Fruit fly (Drosophila melanogaster): Measurements from ENCODE around the gene CG34448.

Gene CG34448

DNA sequence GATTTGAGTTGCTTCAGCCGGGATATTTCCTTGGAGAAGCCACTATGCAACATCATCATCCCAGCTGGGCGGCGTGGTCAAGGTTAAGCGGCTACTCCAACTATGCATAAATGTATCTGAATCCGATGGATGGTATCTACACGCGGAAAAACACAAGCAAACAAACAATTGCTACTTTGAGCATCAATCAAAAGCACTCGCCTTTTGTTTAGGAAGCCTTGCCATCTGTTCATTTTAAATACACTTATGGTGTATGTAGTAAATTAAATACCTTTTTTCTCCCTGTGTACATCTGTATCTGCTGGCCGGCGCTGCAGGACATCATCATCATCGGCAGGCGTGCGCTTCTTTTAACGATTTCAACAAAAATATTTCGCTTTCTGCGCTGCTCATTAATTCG is 18.5 kb upstream of the CG34448 start:
- TF ChIP-seq CG30431 (GFP tag; optimal IDR thresholded peaks at IDR 0.05) (no peak), bsh (GFP tag; optimal IDR thresholded peaks at IDR 0.05) (no peak), pb (GFP tag; optimal IDR thresholded peaks at IDR 0.05) (no peak), br (optimal IDR thresholded peaks at IDR 0.05) (no peak), CG7963 (GFP tag; IDR thresholded peaks at IDR 0.05; ENCODE audit: partially characterized antibody) (no peak), pita (GFP tag; optimal IDR thresholded peaks at IDR 0.05) (no peak), Mad (GFP tag; optimal IDR thresholded peaks at IDR 0.05) (no peak), CG34376 (GFP tag; optimal IDR thresholded peaks at IDR 0.05) (no peak), CG17385 (GFP tag; optimal IDR thresholded peaks at IDR 0.05) (no peak), CG13775 (GFP tag; optimal IDR thresholded peaks at IDR 0.05) (no peak), YL-1 (GFP tag; optimal IDR thresholded peaks at IDR 0.05) (no peak), prd (optimal IDR thresholded peaks at IDR 0.05) (no peak), prd (GFP tag; IDR thresholded peaks at IDR 0.05) (0 out of 3 replicates have a peak, but pooled peaks have one; percentile 13), CG6813 (GFP tag; optimal IDR thresholded peaks at IDR 0.05) (no peak), CG2120 (GFP tag; optimal IDR thresholded peaks at IDR 0.05) (no peak), CG3407 (GFP tag; optimal IDR thresholded peaks at IDR 0.05) (no peak), Dip2 (GFP tag; IDR thresholded peaks at IDR 0.05) (no peak), zfh1 (GFP tag; IDR thresholded peaks at IDR 0.05) (no peak), CG17359 (tag; optimal IDR thresholded peaks at IDR 0.05) (no peak), amos (GFP tag; IDR thresholded peaks at IDR 0.05; ENCODE audit: partially characterized antibody) (no peak), dmrt11E (tag; optimal IDR thresholded peaks at IDR 0.05) (no peak), bab2 (GFP tag; optimal IDR thresholded peaks at IDR 0.05) (no peak), Sry-δ (GFP tag; optimal IDR thresholded peaks at IDR 0.05) (no peak), so (GFP tag; IDR thresholded peaks at IDR 0.05) (no peak), CG17912 (GFP tag; optimal IDR thresholded peaks at IDR 0.05) (no peak), cwo (GFP tag; optimal IDR thresholded peaks at IDR 0.05) (no peak), CG7556 (GFP tag; optimal IDR thresholded peaks at IDR 0.05) (no peak), CG17802 (tag; optimal IDR thresholded peaks at IDR 0.05) (no peak), Hsf (GFP tag; optimal IDR thresholded peaks at IDR 0.05) (no peak), fd64A (GFP tag; optimal IDR thresholded peaks at IDR 0.05) (no peak), CG4730 (GFP tag; IDR thresholded peaks at IDR 0.05) (no peak), slbo (GFP tag; IDR thresholded peaks at IDR 0.05) (0 out of 2 replicates have a peak, but pooled peaks have one; percentile 5), z (GFP tag; IDR thresholded peaks at IDR 0.05) (no peak), exex (tag; optimal IDR thresholded peaks at IDR 0.05) (no peak), row (GFP tag; IDR thresholded peaks at IDR 0.05) (peak; percentile 25; the same call in 1 of the 3 replicates), Ets65A (GFP tag) (peak; percentile 9), CG15011 (GFP tag; optimal IDR thresholded peaks at IDR 0.05) (no peak), CG12155 (GFP tag; optimal IDR thresholded peaks at IDR 0.05) (no peak), CG1832 (GFP tag; optimal IDR thresholded peaks at IDR 0.05) (no peak), CG14441 (GFP tag; IDR thresholded peaks at IDR 0.05) (0 out of 2 replicates have a peak, but pooled peaks have one; percentile 5), H2.0 (GFP tag; IDR thresholded peaks at IDR 0.05) (0 out of 2 replicates have a peak, but pooled peaks have one; percentile 6), Dek (tag; optimal IDR thresholded peaks at IDR 0.05) (no peak), CG5180 (GFP tag; optimal IDR thresholded peaks at IDR 0.05) (no peak), CG7271 (tag; optimal IDR thresholded peaks at IDR 0.05) (no peak), CG6683 (GFP tag; optimal IDR thresholded peaks at IDR 0.05) (no peak), gro (GFP tag; optimal IDR thresholded peaks at IDR 0.05) (no peak), h (optimal IDR thresholded peaks at IDR 0.05) (no peak), pum (GFP tag; optimal IDR thresholded peaks at IDR 0.05) (no peak), CG14860 (GFP tag; IDR thresholded peaks at IDR 0.05; ENCODE audit: partially characterized antibody) (no peak), Med (GFP tag) (peak; percentile 1), tup (GFP tag; optimal IDR thresholded peaks at IDR 0.05) (no peak), CG8765 (GFP tag; IDR thresholded peaks at IDR 0.05) (no peak)
